Worm (Caenorhabditis elegans) whole organism, L2 larva: ENCODE data around the gene srx-5.

ENCODE experiments used
- C34F6.9 ChIP-seq: fragments of 150-350 bp; optimal IDR thresholded peaks from 2 replicates; lab custom pipeline; 2014; ENCODE audit warnings: missing biosample characterization, missing genetic modification characterization
- F13H6.1 ChIP-seq: sonication (generic microtip); optimal IDR thresholded peaks from 2 replicates; lab custom pipeline; 2016; ENCODE audit warnings: missing genetic modification characterization, missing compliant biosample characterization
- R02D3.7 ChIP-seq: fragments of 150-350 bp; optimal IDR thresholded peaks from 2 replicates; lab custom pipeline; 2014; ENCODE audit warnings: missing biosample characterization, missing genetic modification characterization
- Y55F3AM.14 ChIP-seq: fragments of 200-800 bp; sonication (Bioruptor generic); optimal IDR thresholded peaks from 2 replicates; lab custom pipeline; 2018; ENCODE audit warnings: mild to moderate bottlenecking, missing genetic modification characterization, missing compliant biosample characterization
- ZK546.5 ChIP-seq: sonication (generic microtip); optimal IDR thresholded peaks from 2 replicates; lab custom pipeline; 2017; ENCODE audit warnings: missing biosample characterization, missing genetic modification characterization
- alr-1 ChIP-seq: fragments of 150-350 bp; optimal IDR thresholded peaks from 2 replicates; lab custom pipeline; 2014; ENCODE audit warnings: missing biosample characterization, missing genetic modification characterization
- ama-1 ChIP-seq: fragments of 150-350 bp; optimal IDR thresholded peaks from 2 replicates; lab custom pipeline; 2018; ENCODE audit warnings: inconsistent platforms
- blmp-1 ChIP-seq: sonication (generic microtip); optimal IDR thresholded peaks from 2 replicates; lab custom pipeline; 2017; ENCODE audit warnings: missing genetic modification characterization, mild to moderate bottlenecking, missing compliant biosample characterization, antibody characterized with exemption, moderate library complexity; ENCODE audit not compliant: insufficient read depth
- ceh-82 ChIP-seq: fragments of 150-350 bp; optimal IDR thresholded peaks from 2 replicates; lab custom pipeline; 2014; ENCODE audit warnings: missing biosample characterization, missing genetic modification characterization
- crh-2 ChIP-seq: sonication (generic microtip); optimal IDR thresholded peaks from 2 replicates; lab custom pipeline; 2017; ENCODE audit warnings: missing biosample characterization, missing genetic modification characterization
- dmd-4 ChIP-seq: sonication (generic microtip); optimal IDR thresholded peaks from 2 replicates; lab custom pipeline; 2017; ENCODE audit warnings: missing biosample characterization, missing genetic modification characterization
- egl-27 ChIP-seq: sonication (generic microtip); optimal IDR thresholded peaks from 3 replicates; lab custom pipeline; 2017; ENCODE audit warnings: missing biosample characterization, missing genetic modification reagents, missing genetic modification characterization
- elt-1 ChIP-seq: fragments of 150-350 bp; optimal IDR thresholded peaks from 2 replicates; lab custom pipeline; 2014; ENCODE audit warnings: missing biosample characterization, missing genetic modification characterization
- elt-3 ChIP-seq: sonication (generic microtip); optimal IDR thresholded peaks from 2 replicates; lab custom pipeline; 2017; ENCODE audit warnings: missing biosample characterization, missing genetic modification characterization
- fos-1 ChIP-seq: fragments of 150-350 bp; optimal IDR thresholded peaks from 2 replicates; lab custom pipeline; 2014; ENCODE audit warnings: missing biosample characterization, missing genetic modification characterization
- gmeb-1 ChIP-seq: fragments of 150-350 bp; optimal IDR thresholded peaks from 2 replicates; lab custom pipeline; 2014; ENCODE audit warnings: missing biosample characterization, missing genetic modification characterization
- lin-13 ChIP-seq: fragments of 150-350 bp; optimal IDR thresholded peaks from 2 replicates; lab custom pipeline; 2014; ENCODE audit warnings: missing biosample characterization, missing genetic modification reagents, missing genetic modification characterization
- lin-39 ChIP-seq: fragments of 150-350 bp; optimal IDR thresholded peaks from 2 replicates; lab custom pipeline; 2014; ENCODE audit warnings: missing biosample characterization, missing genetic modification reagents, missing genetic modification characterization
- lsy-2 ChIP-seq, 2 experiments: fragments of 150-350 bp in 1 of 2; sonication (generic microtip) in 1 of 2; optimal IDR thresholded peaks; 2 replicates each; lab custom pipeline; 2014 to 2017; ENCODE audit warnings: missing biosample characterization in 2 of 2, missing genetic modification characterization in 2 of 2
- mab-5 ChIP-seq: fragments of 150-350 bp; optimal IDR thresholded peaks from 2 replicates; lab custom pipeline; 2014; ENCODE audit warnings: missing biosample characterization, missing genetic modification characterization
- mbf-1 ChIP-seq: sonication (generic microtip); optimal IDR thresholded peaks from 2 replicates; lab custom pipeline; 2017; ENCODE audit warnings: missing biosample characterization, missing genetic modification characterization
- mdl-1 ChIP-seq, 2 experiments: fragments of 150-350 bp in 1 of 2; sonication (generic microtip) in 1 of 2; optimal IDR thresholded peaks; 2 replicates each; lab custom pipeline; 2017; ENCODE audit warnings: missing biosample characterization in 2 of 2, missing genetic modification characterization in 2 of 2
- nhr-11 ChIP-seq: fragments of 150-350 bp; optimal IDR thresholded peaks from 2 replicates; lab custom pipeline; 2014; ENCODE audit warnings: missing biosample characterization, missing genetic modification characterization
- nhr-129 ChIP-seq: fragments of 150-350 bp; optimal IDR thresholded peaks from 2 replicates; lab custom pipeline; 2014; ENCODE audit warnings: missing biosample characterization, missing genetic modification characterization
- nhr-21 ChIP-seq: fragments of 150-350 bp; optimal IDR thresholded peaks from 2 replicates; lab custom pipeline; 2014; ENCODE audit warnings: missing biosample characterization, missing genetic modification characterization
- nhr-237 ChIP-seq: fragments of 150-350 bp; optimal IDR thresholded peaks from 2 replicates; lab custom pipeline; 2014; ENCODE audit warnings: missing biosample characterization, missing genetic modification characterization
- nhr-25 ChIP-seq: fragments of 150-350 bp; sonication (generic microtip); optimal IDR thresholded peaks from 3 replicates; lab custom pipeline; 2014; ENCODE audit warnings: missing biosample characterization, missing genetic modification characterization
- nhr-6 ChIP-seq: fragments of 150-350 bp; optimal IDR thresholded peaks from 2 replicates; lab custom pipeline; 2014; ENCODE audit warnings: missing biosample characterization, missing genetic modification characterization
- nhr-77 ChIP-seq: fragments of 150-350 bp; optimal IDR thresholded peaks from 2 replicates; lab custom pipeline; 2014; ENCODE audit warnings: missing biosample characterization, missing genetic modification characterization
- sem-4 ChIP-seq: fragments of 150-350 bp; optimal IDR thresholded peaks from 2 replicates; lab custom pipeline; 2014; ENCODE audit warnings: missing biosample characterization, missing genetic modification reagents, missing genetic modification characterization
- skn-1 ChIP-seq: sonication (generic microtip); optimal IDR thresholded peaks from 2 replicates; lab custom pipeline; 2017; ENCODE audit warnings: missing biosample characterization, missing genetic modification characterization
- sma-3 ChIP-seq: sonication (generic microtip); optimal IDR thresholded peaks from 2 replicates; lab custom pipeline; 2016; ENCODE audit warnings: missing genetic modification reagents, missing genetic modification characterization, missing compliant biosample characterization
- sma-9 ChIP-seq, 2 experiments: fragments of 150-350 bp in 1 of 2; sonication (generic microtip) in 1 of 2; optimal IDR thresholded peaks; 2 replicates each; lab custom pipeline; 2014 to 2016; ENCODE audit warnings: missing genetic modification characterization in 2 of 2, mild to moderate bottlenecking in 1 of 2, missing biosample characterization in 1 of 2, missing compliant biosample characterization in 1 of 2, missing genetic modification reagents in 1 of 2, moderate library complexity in 1 of 2
- snpc-4 ChIP-seq: fragments of 150-350 bp; optimal IDR thresholded peaks from 2 replicates; lab custom pipeline; 2014; ENCODE audit warnings: missing biosample characterization, missing genetic modification characterization
- unc-39 ChIP-seq: fragments of 150-350 bp; optimal IDR thresholded peaks from 2 replicates; lab custom pipeline; 2014; ENCODE audit warnings: missing biosample characterization, missing genetic modification characterization
- unc-55 ChIP-seq: fragments of 150-350 bp; sonication (generic microtip); optimal IDR thresholded peaks from 3 replicates; lab custom pipeline; 2014; ENCODE audit warnings: missing biosample characterization, missing genetic modification reagents, missing genetic modification characterization
- ztf-1 ChIP-seq: fragments of 200-800 bp; sonication (Bioruptor generic); conservative IDR thresholded peaks from 2 replicates; pipeline ENCODE4 v1.3.6; 2022; ENCODE audit warnings: missing genetic modification characterization, missing compliant biosample characterization
- ztf-11 ChIP-seq: sonication (generic microtip); optimal IDR thresholded peaks from 2 replicates; lab custom pipeline; 2017; ENCODE audit warnings: missing biosample characterization, missing genetic modification characterization
- ztf-4 ChIP-seq: fragments of 150-350 bp; optimal IDR thresholded peaks from 2 replicates; lab custom pipeline; 2014; ENCODE audit warnings: missing biosample characterization, missing genetic modification characterization

Gene srx-5

ce11 chrV:727484-728351, 27.8 kb downstream of the srx-5 start, which contains the start of the genes icl-1 and srh-2 (continued):
- TF ChIP-seq lin-39 (tag; lab: Kevin White, UChicago), result no peak
- no peak for TF ChIP-seq nhr-77 (tag; lab: Kevin White, UChicago)
- no peak for TF ChIP-seq nhr-11
- TF ChIP-seq dmd-4 (tag; lab: Kevin White, UChicago), result no peak
- TF ChIP-seq unc-39 (tag; lab: Kevin White, UChicago), result no peak

DNA sequence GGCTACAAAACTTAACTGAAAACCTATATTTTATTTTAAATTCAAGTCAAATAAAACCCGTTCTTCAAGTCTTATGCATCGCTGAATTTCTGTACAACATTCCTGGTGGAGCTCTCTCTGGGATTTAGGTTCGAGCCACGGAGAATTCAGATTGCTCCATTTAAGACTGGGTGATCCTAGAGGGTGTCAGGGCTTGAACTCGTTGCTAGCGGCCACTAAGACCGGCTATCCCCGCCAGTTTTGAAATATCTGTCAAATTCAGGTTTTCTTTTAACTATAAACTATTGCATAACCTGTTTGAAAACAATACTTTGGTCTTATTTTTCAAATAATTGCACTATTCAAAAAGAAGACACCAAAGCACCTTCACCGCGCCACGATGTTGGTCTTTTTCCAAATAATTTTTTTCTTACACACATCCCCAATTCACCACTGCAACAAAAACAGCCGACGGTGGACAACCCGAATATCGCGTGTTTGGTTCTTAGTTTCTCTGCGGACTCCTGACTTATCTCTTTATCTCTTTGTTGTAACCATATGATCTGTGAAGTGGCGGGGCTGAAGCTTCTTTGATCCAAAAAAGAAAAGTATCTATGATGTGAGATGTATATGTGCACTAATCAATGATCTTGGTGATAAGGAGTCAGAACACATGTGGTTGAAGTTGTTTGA, 29.1 kb downstream of the srx-5 start:
- no peak for TF ChIP-seq skn-1 (tag; lab: Kevin White, UChicago)
- peak; percentile 88 for TF ChIP-seq sma-9 (GFP tag; optimal IDR thresholded peaks at IDR 0.05; lab: Kevin White, UChicago)
- no peak for TF ChIP-seq sma-9 (tag; optimal IDR thresholded peaks at IDR 0.05; lab: Kevin White, UChicago)
- TF ChIP-seq crh-2 (tag; lab: Kevin White, UChicago), result peak; percentile 65
- TF ChIP-seq nhr-129, result peak; percentile 89
- TF ChIP-seq elt-1 (tag; lab: Kevin White, UChicago), result no peak
- peak; percentile 3 for TF ChIP-seq sma-3 (GFP tag; lab: Kevin White, UChicago)
- TF ChIP-seq lsy-2 (tag; optimal IDR thresholded peaks at IDR 0.05; lab: Kevin White, UChicago), result peak in 1 of 2 experiments; percentile 61
- TF ChIP-seq F13H6.1 (tag; lab: Kevin White, UChicago), result peak; percentile 76
- peak; percentile 49 for TF ChIP-seq nhr-6 (tag; lab: Kevin White, UChicago)
- no peak for TF ChIP-seq blmp-1 (tag; lab: Kevin White, UChicago)
- peak; percentile 42 for TF ChIP-seq lin-13 (GFP tag; lab: Kevin White, UChicago)
- no peak for TF ChIP-seq nhr-237 (tag; lab: Kevin White, UChicago)
- no peak for TF ChIP-seq ZK546.5 (tag; lab: Kevin White, UChicago)
- peak; percentile 21 for TF ChIP-seq sem-4
- TF ChIP-seq dmd-4 (tag; lab: Kevin White, UChicago), result no peak
- TF ChIP-seq ztf-11 (tag; lab: Kevin White, UChicago), result no peak
- TF ChIP-seq Y55F3AM.14 (GFP tag; lab: Kevin White, UChicago), result peak; percentile 79
- no peak for TF ChIP-seq alr-1 (tag; lab: Kevin White, UChicago)
- peak in 1 of 2 experiments; percentile 4 for TF ChIP-seq mdl-1 (tag; optimal IDR thresholded peaks at IDR 0.05; lab: Kevin White, UChicago)
- TF ChIP-seq elt-3 (tag; lab: Kevin White, UChicago), result no peak
- peak; percentile 82 for TF ChIP-seq nhr-21
- no peak for TF ChIP-seq snpc-4
- TF ChIP-seq ama-1 (lab: Kevin White, UChicago), result peak; percentile 74
- no peak for TF ChIP-seq nhr-77 (tag; lab: Kevin White, UChicago)
- peak; percentile 61 for TF ChIP-seq ztf-4 (tag; lab: Kevin White, UChicago)
- TF ChIP-seq mab-5, result peak; percentile 56
- TF ChIP-seq mbf-1 (tag; lab: Kevin White, UChicago), result no peak
- TF ChIP-seq C34F6.9, result peak; percentile 10
- TF ChIP-seq unc-55 (GFP tag; lab: Kevin White, UChicago), result no peak
- TF ChIP-seq gmeb-1 (tag; lab: Kevin White, UChicago), result no peak
- TF ChIP-seq, all 48 proteins: peak for 16

- peak; percentile 67 for TF ChIP-seq nhr-25 (tag; lab: Kevin White, UChicago)
- TF ChIP-seq ama-1 (lab: Kevin White, UChicago), result peak; percentile 63
- TF ChIP-seq ztf-1 (GFP tag; lab: Robert Waterston, UW), result no peak
- TF ChIP-seq C34F6.9, result peak; percentile 30
- peak in 1 of 2 experiments; percentile 60 for TF ChIP-seq mdl-1 (tag; optimal IDR thresholded peaks at IDR 0.05; lab: Kevin White, UChicago)
- peak; percentile 41 for TF ChIP-seq blmp-1 (tag; lab: Kevin White, UChicago)
- TF ChIP-seq crh-2 (tag; lab: Kevin White, UChicago), result peak; percentile 82
- no peak for TF ChIP-seq R02D3.7 (tag; lab: Kevin White, UChicago)
- peak; percentile 82 for TF ChIP-seq nhr-129
- no peak for TF ChIP-seq ztf-4 (tag; lab: Kevin White, UChicago)
- TF ChIP-seq sma-9 (GFP tag; optimal IDR thresholded peaks at IDR 0.05; lab: Kevin White, UChicago), result peak; percentile 81
- TF ChIP-seq sma-9 (tag; optimal IDR thresholded peaks at IDR 0.05; lab: Kevin White, UChicago), result no peak
- peak in 1 of 2 experiments; percentile 62 for TF ChIP-seq lsy-2 (tag; optimal IDR thresholded peaks at IDR 0.05; lab: Kevin White, UChicago)
- no peak for TF ChIP-seq ceh-82
- TF ChIP-seq lin-39 (tag; lab: Kevin White, UChicago), result no peak
- no peak for TF ChIP-seq lin-13 (GFP tag; lab: Kevin White, UChicago)
- TF ChIP-seq egl-27, result no peak
- TF ChIP-seq F13H6.1 (tag; lab: Kevin White, UChicago), result peak; percentile 52
- TF ChIP-seq mbf-1 (tag; lab: Kevin White, UChicago), result no peak
- TF ChIP-seq Y55F3AM.14 (GFP tag; lab: Kevin White, UChicago), result peak; percentile 92
- peak; percentile 73 for TF ChIP-seq sma-3 (GFP tag; lab: Kevin White, UChicago)
- TF ChIP-seq fos-1, result peak; percentile 20
- peak; percentile 88 for TF ChIP-seq nhr-21
These were observed 30.3 kb downstream of the srx-5 start for ce11 chrV:730216-730615.
